Fruit fly (Drosophila melanogaster): ENCODE measurements around the gene CG15362.

- TF ChIP-seq CTCF (optimal IDR thresholded peaks at IDR 0.05) (no peak), CG8478 (optimal IDR thresholded peaks at IDR 0.05) (no peak)
These were observed 30.5 kb downstream of the CG15362 start for dm6 chr2L:2011430-2011829.
